Worm (Caenorhabditis elegans): ENCODE results near the gene yju-2.

The yju-2 gene

DNA sequence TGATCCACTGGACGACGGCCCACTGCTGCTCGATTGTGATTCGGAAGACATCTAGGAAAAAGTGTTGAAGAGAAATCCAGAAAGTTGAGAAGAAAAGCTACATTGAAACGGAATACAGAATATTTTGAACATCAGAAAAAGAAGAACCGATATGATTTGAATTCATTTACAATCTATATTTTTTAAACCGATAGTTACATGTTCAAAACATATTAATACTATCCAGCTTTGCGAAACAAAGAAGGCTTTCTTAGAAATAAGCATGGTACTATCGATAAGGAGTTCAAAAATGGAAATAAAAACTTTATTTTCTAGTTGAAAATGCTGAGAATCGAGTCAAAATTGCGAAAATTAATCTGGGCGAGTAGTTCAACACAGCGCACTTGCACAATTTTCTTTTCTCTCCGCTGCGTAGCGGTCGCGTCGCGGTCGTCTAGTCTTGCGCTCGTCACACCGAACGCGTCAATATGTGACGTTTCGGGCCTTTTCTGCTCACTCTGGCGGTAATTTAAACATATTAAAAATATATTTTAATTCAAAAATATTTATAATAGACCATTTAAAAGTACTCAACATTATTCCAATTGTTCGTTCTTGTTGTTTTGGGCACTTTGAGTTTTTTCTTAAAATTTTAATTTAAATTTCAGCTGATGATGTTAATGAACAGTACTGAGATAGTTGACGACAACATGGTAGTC lies 21.9 kb upstream of the yju-2 start, which contains the start of the genes syf-2 and K04G7.1 (continued):
- TF ChIP-seq chd-7 (tag; optimal IDR thresholded peaks at IDR 0.05) (peak; percentile 31), lir-1 (GFP tag; conservative IDR thresholded peaks at IDR 0.05) (peak; percentile 85), F49E8.2 (tag; optimal IDR thresholded peaks at IDR 0.05; ENCODE audit: insufficient read depth) (peak; percentile 28), madf-6 (GFP tag; IDR thresholded peaks at IDR 0.05) (peak; percentile 78), mes-4 (tag; optimal IDR thresholded peaks at IDR 0.05) (no peak), nhr-120 (GFP tag; IDR thresholded peaks at IDR 0.05) (no peak), F57C9.4 (tag; optimal IDR thresholded peaks at IDR 0.05) (no peak), ceh-58 (GFP tag; IDR thresholded peaks at IDR 0.05) (no peak), F37B4.10 (GFP tag; IDR thresholded peaks at IDR 0.05) (no peak), cebp-2 (GFP tag; IDR thresholded peaks at IDR 0.05) (no peak), let-526 (GFP tag; IDR thresholded peaks at IDR 0.05) (no peak), egl-18 (GFP tag; IDR thresholded peaks at IDR 0.05) (no peak), ceh-100 (GFP tag; IDR thresholded peaks at IDR 0.05) (peak; percentile 55; the same call in 1 of the 2 replicates), lin-26 (GFP tag; IDR thresholded peaks at IDR 0.05) (no peak), ama-1 (optimal IDR thresholded peaks at IDR 0.05) (no peak), ama-1 (GFP tag; optimal IDR thresholded peaks at IDR 0.05) (no peak), hsf-1 (GFP tag; IDR thresholded peaks at IDR 0.05) (peak; percentile 62; the same call in 1 of the 2 replicates), xnd-1 (tag; optimal IDR thresholded peaks at IDR 0.05) (no peak), snpc-1.3 (tag; optimal IDR thresholded peaks at IDR 0.05; ENCODE audit: insufficient read depth) (peak; percentile 76), egrh-3 (GFP tag; IDR thresholded peaks at IDR 0.05) (no peak), ztf-6 (GFP tag; IDR thresholded peaks at IDR 0.05) (no peak), cebp-1 (GFP tag; IDR thresholded peaks at IDR 0.05) (peak; percentile 69), cebp-1 (tag; optimal IDR thresholded peaks at IDR 0.05) (peak; percentile 87), lin-54 (GFP tag; optimal IDR thresholded peaks at IDR 0.05) (peak; percentile 97), unc-62 (GFP tag; optimal IDR thresholded peaks at IDR 0.05) (peak; percentile 20), snpc-1.1 (tag; optimal IDR thresholded peaks at IDR 0.05; ENCODE audit: insufficient read depth) (peak; percentile 74), ceh-91 (GFP tag; IDR thresholded peaks at IDR 0.05) (peak; percentile 72; the same call in 1 of the 2 replicates), efl-1 (GFP tag; optimal IDR thresholded peaks at IDR 0.05) (peak; percentile 82), ztf-18 (tag; optimal IDR thresholded peaks at IDR 0.05) (peak; percentile 97), pbrm-1 (GFP tag; IDR thresholded peaks at IDR 0.05) (peak; percentile 89)

- TF ChIP-seq nhr-27 (tag; optimal IDR thresholded peaks at IDR 0.05) (no peak), ztf-22 (GFP tag; optimal IDR thresholded peaks at IDR 0.05) (no peak), snpc-1.1 (tag; optimal IDR thresholded peaks at IDR 0.05; ENCODE audit: insufficient read depth) (no peak), egl-18 (GFP tag; IDR thresholded peaks at IDR 0.05) (no peak), snpc-3.4 (tag; optimal IDR thresholded peaks at IDR 0.05) (peak; percentile 44), ceh-91 (GFP tag; IDR thresholded peaks at IDR 0.05) (peak; percentile 34; the same call in 1 of the 2 replicates), lsl-1 (GFP tag; optimal IDR thresholded peaks at IDR 0.05) (peak; percentile 80), efl-1 (GFP tag; optimal IDR thresholded peaks at IDR 0.05) (peak; percentile 70), lir-1 (GFP tag; conservative IDR thresholded peaks at IDR 0.05) (no peak), F37B4.10 (GFP tag; IDR thresholded peaks at IDR 0.05) (no peak), F33H1.4 (GFP tag; IDR thresholded peaks at IDR 0.05) (peak; percentile 36; the same call in 1 of the 2 replicates), sptf-2 (GFP tag; optimal IDR thresholded peaks at IDR 0.05) (no peak), hmg-1.2 (GFP tag; IDR thresholded peaks at IDR 0.05) (peak; percentile 10; the same call in 1 of the 2 replicates), lin-35 (GFP tag; optimal IDR thresholded peaks at IDR 0.05) (no peak), nfyb-1 (GFP tag; IDR thresholded peaks at IDR 0.05) (no peak)
These were observed 18.9 kb upstream of the yju-2 start for ce11 chrIII:7165276-7165675.
